Worm (Caenorhabditis elegans) whole organism, L3 larva: ENCODE data around the gene K09D9.9.

Source experiments
- ama-1 ChIP-seq: fragments of 150-350 bp; optimal IDR thresholded peaks from 2 replicates; lab custom pipeline; 2018
- fkh-10 ChIP-seq: sonication (generic microtip); optimal IDR thresholded peaks from 2 replicates; lab custom pipeline; 2017; ENCODE audit warnings: missing biosample characterization, missing genetic modification reagents, missing genetic modification characterization

DNA sequence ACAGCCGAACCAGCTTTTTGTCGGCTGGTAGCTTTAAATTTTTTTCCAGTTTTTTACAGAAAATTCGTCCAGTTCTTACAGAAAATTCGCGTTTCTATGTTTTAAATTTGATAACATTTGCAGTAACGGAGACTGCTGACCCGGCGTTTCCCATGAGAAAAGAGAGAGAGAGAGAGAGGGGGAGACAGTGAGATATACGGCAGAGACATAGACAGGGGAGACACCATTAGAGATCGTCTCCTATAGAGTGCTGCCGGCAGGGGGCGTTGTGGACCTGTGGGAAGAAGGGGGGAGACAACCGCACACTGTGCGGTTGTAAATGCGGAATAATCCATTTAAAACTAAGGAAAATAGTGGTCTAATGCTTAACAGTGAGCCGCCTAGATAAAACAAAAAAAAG lies 35.7 kb upstream of the K09D9.9 start:
- TF ChIP-seq ama-1 (lab: Kevin White, UChicago) (no peak), fkh-10 (GFP tag; lab: Kevin White, UChicago) (no peak)
